Fruit fly (Drosophila melanogaster) whole organism, larva: ENCODE results near the gene bumpel.

Experiments used
- noc ChIP-seq: fragments of 200-800 bp; sonication (Bioruptor generic); optimal IDR thresholded peaks from 3 replicates; lab custom pipeline; 2019; ENCODE audit warnings: missing biosample characterization, mild to moderate bottlenecking, missing genetic modification characterization, moderate library complexity

The bumpel gene

DNA sequence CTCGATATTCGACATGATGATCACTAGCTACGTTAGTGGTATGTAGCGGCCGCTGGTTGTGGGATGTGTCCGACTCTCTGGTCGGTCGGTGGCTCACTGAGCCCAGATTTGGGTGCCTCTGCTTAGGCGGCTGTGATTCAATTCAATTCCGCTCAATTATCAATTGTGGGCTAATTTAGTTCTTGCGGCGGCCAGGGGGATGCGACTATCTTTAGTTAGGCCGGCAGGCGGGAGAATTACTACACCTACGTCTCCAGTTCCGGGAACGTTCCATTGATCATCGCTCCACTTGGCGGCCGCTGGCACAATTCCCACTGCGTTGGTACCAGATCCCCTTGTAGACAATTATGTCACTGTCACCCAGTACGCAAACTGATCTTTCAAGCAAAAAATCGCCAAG is at the start of gene bumpel, which contains the start of gene CG45676:
Gene bumpel, minus strand, starts transcription at position 101 of the 400 bp plus-strand sequence.
Gene CG45676, plus strand, starts transcription at position 318 of the 400 bp plus-strand sequence.
- TF ChIP-seq noc (tag; lab: Kevin White, UChicago): no peak

DNA sequence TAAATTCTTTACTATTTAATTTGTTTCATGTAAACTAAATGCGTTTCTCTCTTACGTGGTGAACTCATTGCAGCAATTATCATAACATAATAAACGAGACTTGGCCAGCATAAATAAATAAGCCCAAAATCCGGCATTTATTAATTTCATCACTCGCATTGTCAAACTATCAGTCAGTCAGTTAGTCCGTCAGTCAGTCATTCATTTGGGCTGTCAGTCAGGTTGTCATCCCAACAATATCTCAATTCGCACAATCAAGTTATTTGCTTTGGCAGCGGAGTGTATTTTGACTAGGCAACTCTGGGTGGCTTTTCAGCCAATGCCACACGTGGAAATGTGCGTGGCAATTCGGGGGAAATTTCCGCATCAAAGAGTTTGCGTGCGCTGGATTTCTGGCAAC is 49.3 kb upstream of the bumpel start:
- no peak for TF ChIP-seq noc (tag; lab: Kevin White, UChicago)

DNA sequence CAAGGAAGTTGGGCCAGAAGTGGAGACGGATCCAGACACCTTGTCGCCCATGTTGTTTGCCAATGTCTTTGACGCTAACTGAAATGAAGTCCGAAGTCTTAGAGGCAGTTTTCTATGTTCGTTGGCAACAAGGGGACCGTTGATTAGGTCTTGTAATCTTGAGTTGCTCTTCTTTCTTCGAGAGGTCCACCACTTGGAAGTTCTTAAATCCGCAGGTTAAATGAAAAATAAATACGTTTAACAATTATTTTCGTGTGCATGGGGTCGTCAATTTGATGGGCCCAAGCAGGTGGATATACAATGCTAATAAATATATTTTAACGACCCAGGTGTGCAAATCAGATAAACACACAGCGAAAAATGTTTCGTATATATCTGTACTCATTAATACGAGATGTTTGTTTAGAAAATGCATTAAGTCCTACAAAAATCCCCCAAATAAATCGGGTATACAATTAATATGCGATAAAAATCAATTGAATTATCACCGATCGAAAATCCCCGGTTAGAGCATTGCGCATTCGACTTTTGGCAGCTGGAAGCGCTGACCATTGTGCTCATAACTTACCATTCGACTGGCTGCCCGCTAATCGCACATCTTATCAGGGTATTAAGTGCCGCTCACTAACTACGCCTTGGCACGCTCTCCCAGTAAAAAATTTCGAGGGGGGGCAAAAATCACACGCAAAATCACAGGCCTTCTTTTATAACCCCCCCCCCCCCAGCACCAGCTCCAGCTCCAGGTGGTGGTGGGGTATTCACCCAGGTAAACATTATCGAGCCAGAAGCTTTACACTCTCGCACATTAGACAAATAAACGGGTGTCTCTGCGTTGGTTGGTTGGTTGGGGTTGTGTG is 42.3 kb upstream of the bumpel start, which contains the start of gene PGRP-LB:
Gene PGRP-LB, minus strand, starts transcription at position 51 of the 857 bp plus-strand sequence.
- no peak for TF ChIP-seq noc (tag; lab: Kevin White, UChicago)

DNA sequence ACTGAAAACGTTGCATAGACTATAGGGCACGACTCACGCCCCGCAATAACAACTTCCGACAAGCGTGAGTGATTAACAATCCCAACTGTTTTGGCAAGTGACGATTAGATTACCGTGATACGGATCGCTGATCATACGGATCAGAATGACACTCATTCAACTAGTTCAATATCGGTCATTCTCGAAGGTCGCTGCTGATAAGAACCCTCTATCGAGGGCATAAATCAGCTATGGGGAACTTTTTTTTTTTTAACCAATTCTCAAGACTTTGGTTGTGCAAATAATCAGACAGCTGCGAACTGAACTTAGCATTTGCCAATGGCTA is 40.3 kb upstream of the bumpel start:
- TF ChIP-seq noc (tag; lab: Kevin White, UChicago): peak; percentile 15

DNA sequence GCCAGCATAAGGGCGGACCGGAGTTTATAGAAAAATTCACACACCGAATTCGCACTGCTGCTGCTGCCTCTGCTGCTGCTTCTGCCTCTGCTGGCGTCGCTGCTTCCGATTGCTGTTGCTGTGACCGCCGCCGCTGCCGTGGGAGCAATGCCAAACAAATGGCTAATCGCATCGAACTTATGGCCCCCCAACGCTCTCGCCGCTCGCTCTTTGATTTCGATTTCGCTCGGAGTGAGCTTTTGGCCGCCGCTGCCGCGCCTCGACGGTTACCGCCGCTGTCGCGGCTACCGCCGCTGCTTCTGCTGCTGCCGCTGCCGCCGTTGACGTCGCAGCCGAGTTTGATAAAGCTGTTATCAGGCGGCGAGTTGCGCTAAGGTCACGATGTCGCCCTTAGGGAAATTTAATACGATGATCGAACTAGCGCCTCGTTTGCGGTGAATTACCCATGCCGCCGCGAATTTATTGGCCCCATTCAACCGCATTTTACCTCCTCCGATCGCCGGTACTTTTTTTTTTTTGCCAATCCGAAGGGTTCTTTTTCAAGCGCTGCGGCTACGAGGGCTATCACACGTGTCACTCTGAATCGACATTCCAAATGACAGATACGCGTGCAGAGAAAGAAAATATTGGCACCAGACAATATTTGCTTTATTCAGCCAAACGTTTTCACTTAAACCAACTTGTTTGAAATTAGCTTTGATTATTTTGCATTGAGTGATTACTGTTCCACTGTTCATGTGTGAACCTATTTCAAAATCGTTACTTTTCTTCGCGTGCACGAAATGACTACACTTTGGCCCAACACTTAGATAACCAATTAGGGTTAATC is 39.8 kb upstream of the bumpel start:
- TF ChIP-seq noc (tag; lab: Kevin White, UChicago): no peak

DNA sequence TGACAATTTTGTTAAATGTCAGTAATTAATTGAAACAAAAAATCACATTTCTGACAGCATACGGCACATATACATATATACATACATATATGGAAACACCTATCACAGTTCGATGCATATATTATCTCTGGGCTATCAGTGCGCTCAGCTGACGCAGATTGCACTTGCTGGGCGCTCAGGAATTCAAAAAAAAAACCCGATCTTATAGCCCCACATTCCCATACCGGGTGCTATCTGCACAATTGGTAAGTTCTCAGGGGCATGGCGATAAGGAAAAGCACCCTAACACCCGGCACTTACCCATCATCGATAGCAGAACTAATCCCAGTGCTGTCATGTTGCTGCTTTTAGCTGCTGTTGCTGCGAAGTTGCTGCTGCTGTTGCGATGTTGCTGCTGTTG is 38.8 kb upstream of the bumpel start:
- TF ChIP-seq noc (tag; lab: Kevin White, UChicago): no peak

DNA sequence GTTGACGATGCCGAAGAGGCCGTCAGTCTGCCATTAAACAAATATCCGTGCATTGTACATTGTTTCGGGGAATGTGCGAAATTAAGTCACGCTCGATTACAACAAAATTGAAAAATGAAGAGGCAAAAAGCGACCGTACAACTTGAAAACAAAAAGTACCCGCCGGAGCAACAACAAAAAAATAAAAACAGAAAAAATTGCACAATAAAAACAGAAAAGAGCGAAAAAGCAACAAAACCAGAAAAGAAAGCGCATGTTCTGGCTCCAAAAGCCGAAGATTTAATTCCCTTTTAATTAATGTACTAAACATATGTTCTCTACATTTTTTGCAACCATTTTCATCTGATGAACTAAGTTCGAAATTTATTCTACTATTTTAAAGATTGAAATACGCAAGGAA is 38.1 kb upstream of the bumpel start:
- no peak for TF ChIP-seq noc (tag; lab: Kevin White, UChicago)

DNA sequence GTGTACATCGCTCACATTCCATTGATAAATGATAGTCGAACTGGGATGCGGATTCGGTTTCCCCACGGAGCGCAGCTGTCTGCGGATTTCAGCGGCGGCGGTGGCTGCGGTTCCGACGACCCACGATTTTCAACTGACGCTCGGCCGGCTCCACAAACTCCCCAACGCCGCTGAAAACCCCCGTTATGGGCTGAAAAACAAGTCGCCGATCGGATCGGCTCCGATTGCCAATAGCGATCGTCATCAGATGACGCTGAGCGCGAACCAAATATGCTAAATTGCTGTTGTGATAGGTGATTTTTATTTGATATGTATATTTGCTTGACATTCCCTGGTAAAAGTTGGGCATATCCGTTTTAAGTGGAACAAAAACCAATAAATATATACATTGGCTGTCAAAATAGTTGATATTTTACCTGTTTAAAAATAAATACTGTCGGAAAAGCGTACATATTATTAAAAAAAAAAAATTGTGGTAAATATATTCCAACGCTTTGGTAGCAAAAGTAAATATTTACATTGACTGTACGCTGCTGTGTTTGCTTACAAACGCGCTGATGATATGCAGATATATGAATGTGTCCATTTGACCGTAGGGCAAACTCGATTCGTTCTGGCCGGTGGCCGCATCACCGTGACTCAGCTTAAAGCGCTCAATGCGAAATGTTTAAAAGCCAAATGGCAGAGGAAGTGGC is 35.9 kb upstream of the bumpel start:
- TF ChIP-seq noc (tag; lab: Kevin White, UChicago): peak; percentile 93

DNA sequence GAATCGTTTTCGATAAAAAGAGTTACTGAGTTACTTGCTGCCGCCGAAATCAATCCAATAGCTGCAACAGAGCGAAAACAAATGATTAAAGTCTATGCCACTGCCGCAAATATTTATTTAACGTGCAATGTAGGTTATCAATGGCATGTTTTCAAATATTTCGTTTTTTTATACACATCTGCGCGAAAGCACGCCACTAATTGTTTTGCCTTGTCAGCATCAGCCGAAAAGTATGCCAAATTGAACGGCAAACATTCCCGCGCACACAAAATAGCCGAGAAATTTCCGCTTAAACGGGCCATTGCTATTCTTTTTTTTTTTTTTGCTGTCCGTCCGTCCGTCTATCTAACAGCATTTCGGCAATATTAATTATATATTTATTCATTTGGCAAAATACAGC is 33.6 kb upstream of the bumpel start:
- no peak for TF ChIP-seq noc (tag; lab: Kevin White, UChicago)

DNA sequence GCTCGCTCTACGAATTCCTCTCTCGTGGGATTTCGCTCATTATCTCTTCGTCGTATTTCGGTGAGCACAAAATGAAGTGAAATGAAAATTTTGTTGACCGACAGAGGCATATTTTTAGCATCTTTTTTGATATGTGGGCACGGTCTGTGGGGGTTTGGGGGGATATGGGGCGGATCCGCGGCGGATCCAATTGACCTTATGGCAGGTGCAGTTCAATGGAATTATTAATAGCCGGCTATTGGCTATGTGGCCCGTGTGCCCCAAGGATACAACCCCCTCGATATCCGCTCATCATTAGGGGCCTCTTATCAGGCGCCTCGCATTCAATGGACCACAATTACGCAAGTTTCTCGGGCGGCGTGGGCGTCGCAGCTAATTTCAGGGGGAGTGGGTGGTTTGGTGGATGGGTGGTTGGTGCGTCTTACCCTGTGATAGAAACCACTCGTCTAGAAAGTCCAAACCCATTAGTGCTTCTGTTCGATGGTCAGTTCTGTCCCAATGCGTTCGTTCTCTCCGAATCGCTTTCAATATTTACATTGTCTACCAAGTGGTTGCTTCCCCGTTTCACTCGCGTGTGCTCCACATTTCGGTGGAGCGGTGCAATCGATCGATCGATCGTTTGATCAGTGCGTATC is 32.9 kb upstream of the bumpel start, which contains the start of gene sals:
Gene sals, minus strand, starts transcription at position 585 of the 635 bp plus-strand sequence.
- TF ChIP-seq noc (tag; lab: Kevin White, UChicago): no peak

DNA sequence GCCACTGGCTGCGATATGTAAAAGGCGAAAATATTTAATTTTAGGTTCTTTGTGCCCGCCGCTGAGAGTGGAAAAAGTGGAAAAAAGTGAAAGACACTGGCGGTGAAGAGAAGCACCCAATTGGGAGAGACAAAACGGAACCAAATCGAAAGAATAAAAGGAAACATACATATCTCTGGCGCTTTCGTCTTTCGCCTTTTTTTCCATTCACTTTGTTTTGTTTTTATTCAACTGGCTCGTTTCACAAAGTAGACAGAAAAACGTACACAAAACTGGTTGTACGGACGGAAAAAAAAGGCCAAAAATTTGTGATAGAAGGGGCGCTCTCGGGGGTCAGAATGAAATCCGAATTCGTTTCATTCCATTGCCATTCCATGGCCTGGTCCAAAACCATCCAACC is 31.2 kb upstream of the bumpel start:
- no peak for TF ChIP-seq noc (tag; lab: Kevin White, UChicago)

DNA sequence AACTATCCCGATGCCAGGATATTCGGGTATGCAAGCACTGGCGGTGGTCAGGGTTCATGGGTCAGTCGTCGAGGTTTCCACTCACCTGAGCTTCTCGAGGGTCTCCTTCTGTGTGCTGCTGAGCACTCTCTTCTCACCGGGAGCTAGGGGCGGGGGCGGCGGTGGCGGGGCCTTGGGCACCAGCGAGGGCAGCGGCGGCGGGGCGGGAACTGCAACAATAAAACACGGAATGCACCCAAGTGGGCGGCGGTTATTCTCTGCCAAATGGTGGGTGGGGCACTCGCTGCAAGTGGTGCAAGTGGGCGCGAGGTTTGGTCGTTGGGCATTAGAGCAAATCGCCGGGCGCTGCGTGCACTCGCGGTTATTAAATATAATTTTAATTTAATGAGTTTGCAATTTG is 22.6 kb upstream of the bumpel start:
- TF ChIP-seq noc (tag; lab: Kevin White, UChicago): no peak

DNA sequence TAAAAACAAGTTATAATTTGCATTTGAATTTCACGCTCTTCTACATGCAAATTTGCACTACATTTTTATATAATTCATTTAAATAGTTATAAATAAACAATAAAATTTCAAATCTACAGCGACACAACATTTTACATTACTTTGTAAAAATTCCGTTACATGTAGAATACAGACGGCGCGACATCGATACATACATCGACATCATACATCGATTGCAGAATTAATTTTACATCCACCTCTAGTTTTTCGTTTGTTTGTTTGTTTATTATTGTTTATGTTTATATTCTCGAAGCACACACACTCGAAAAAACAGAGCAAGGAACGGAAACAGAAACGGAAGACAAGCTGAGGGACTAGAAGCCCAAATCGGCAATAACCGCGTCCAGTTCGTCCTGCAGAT is 19.1 kb upstream of the bumpel start, which contains the start of gene CG17230:
Gene CG17230, plus strand, starts transcription at position 258 of the 400 bp plus-strand sequence.
- no peak for TF ChIP-seq noc (tag; lab: Kevin White, UChicago)

DNA sequence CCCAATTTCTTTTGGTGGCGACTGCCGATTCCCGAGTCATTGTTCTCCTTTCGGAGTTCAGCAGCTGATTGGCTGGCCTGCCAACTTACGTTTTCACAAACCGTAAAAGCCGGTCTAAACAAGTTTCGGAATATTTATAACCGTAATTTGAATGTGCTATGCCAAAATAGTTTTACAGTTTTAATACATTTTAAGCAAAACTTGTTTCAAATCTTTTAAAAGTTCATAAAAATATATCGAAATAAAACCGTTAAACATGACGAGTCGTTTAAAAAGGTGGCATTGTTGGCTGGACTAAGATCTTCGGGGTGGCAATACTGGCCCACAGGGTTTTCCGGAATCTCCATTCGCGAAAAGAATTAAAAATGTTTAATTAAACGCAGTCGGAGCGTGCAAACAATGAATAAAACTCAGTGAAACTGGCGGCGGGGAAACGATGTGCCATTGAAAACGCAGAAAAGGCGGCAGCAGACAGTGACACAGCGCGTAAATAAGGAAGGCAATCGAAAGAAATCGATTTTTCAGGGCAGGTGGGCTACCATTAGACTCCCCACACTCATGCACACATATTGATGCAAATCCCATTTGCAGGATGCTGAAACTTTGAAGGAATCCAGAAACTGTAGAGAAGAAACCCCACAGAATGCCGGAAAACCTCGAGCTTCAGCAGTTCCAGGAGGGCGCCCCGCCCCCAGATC is 17.2 kb upstream of the bumpel start, which contains the start of the genes Exd2 and CG5281:
Gene Exd2, minus strand, starts transcription at position 167 of the 698 bp plus-strand sequence.
Gene CG5281, plus strand, starts transcription at position 314 of the 698 bp plus-strand sequence.
- no peak for TF ChIP-seq noc (tag; lab: Kevin White, UChicago)
